Fruit fly (Drosophila melanogaster) whole organism, adult: ENCODE data around the gene REPTOR-BP.

Experiments used
- CG11617 ChIP-seq: fragments of 200-800 bp; sonication (Bioruptor generic); optimal IDR thresholded peaks from 2 replicates; lab custom pipeline; 2017; ENCODE audit warnings: mild to moderate bottlenecking, missing biosample characterization, missing genetic modification reagents, missing genetic modification characterization
- CG12768 ChIP-seq: fragments of 200-800 bp; sonication (Bioruptor generic); optimal IDR thresholded peaks from 2 replicates; lab custom pipeline; 2017; ENCODE audit warnings: missing biosample characterization, missing genetic modification characterization, mild to moderate bottlenecking, moderate library complexity, missing genetic modification reagents
- CG14711 ChIP-seq: fragments of 200-800 bp; sonication (Bioruptor generic); optimal IDR thresholded peaks from 2 replicates; lab custom pipeline; 2018; ENCODE audit warnings: missing biosample characterization, mild to moderate bottlenecking, missing genetic modification characterization, moderate library complexity
- CG1620 ChIP-seq: fragments of 200-800 bp; sonication (Bioruptor generic); optimal IDR thresholded peaks from 2 replicates; lab custom pipeline; 2016; ENCODE audit warnings: missing biosample characterization, missing genetic modification characterization
- CG33017 ChIP-seq: fragments of 200-800 bp; sonication (Bioruptor generic); optimal IDR thresholded peaks from 2 replicates; lab custom pipeline; 2018; ENCODE audit warnings: missing biosample characterization, mild to moderate bottlenecking, missing genetic modification characterization, moderate library complexity
- CG5204 ChIP-seq: fragments of 200-800 bp; sonication (Bioruptor generic); optimal IDR thresholded peaks from 2 replicates; lab custom pipeline; 2016; ENCODE audit warnings: missing biosample characterization, missing genetic modification characterization
- CG7045 ChIP-seq: fragments of 200-800 bp; sonication (Bioruptor generic); optimal IDR thresholded peaks from 2 replicates; lab custom pipeline; 2017; ENCODE audit warnings: missing biosample characterization, mild to moderate bottlenecking, missing genetic modification characterization
- CG7101 ChIP-seq: fragments of 200-800 bp; sonication (Bioruptor generic); optimal IDR thresholded peaks from 2 replicates; lab custom pipeline; 2018; ENCODE audit warnings: missing biosample characterization, mild to moderate bottlenecking, missing genetic modification characterization, moderate library complexity
- Clk ChIP-seq: fragments of 200-800 bp; sonication (Bioruptor generic); optimal IDR thresholded peaks from 2 replicates; lab custom pipeline; 2017; ENCODE audit warnings: missing biosample characterization, missing genetic modification characterization
- Crg-1 ChIP-seq: fragments of 200-800 bp; sonication (Bioruptor generic); optimal IDR thresholded peaks from 2 replicates; lab custom pipeline; 2016; ENCODE audit warnings: missing biosample characterization, missing genetic modification characterization
- Hr96 ChIP-seq: fragments of 200-800 bp; sonication (Bioruptor generic); optimal IDR thresholded peaks from 2 replicates; lab custom pipeline; 2016; ENCODE audit warnings: missing biosample characterization, missing genetic modification characterization
- Mnt ChIP-seq: fragments of 200-800 bp; sonication (Bioruptor generic); optimal IDR thresholded peaks from 2 replicates; lab custom pipeline; 2016; ENCODE audit warnings: missing biosample characterization, mild to moderate bottlenecking, missing genetic modification characterization
- bab1 ChIP-seq: fragments of 200-800 bp; sonication (Bioruptor generic); optimal IDR thresholded peaks from 3 replicates; lab custom pipeline; 2019; ENCODE audit warnings: missing biosample characterization, mild to moderate bottlenecking, missing genetic modification characterization, moderate library complexity
- cic ChIP-seq: fragments of 200-800 bp; sonication (Bioruptor generic); optimal IDR thresholded peaks from 2 replicates; lab custom pipeline; 2017; ENCODE audit warnings: missing biosample characterization, mild to moderate bottlenecking, missing genetic modification characterization, moderate library complexity
- cnc ChIP-seq, 2 experiments: fragments of >200 bp; optimal IDR thresholded peaks; 2 replicates each; lab custom pipeline; 2017
- kay ChIP-seq: fragments of 200-800 bp; sonication (Bioruptor generic); peaks from one replicate; lab custom pipeline; 2016; ENCODE audit warnings: missing biosample characterization, missing genetic modification characterization, borderline replicate concordance
- ovo ChIP-seq: fragments of 200-800 bp; sonication (Bioruptor generic); optimal IDR thresholded peaks from 2 replicates; lab custom pipeline; 2016; ENCODE audit warnings: missing biosample characterization, missing genetic modification characterization
- pad ChIP-seq: fragments of 200-800 bp; sonication (Bioruptor generic); optimal IDR thresholded peaks from 3 replicates; lab custom pipeline; 2017; ENCODE audit warnings: missing biosample characterization, missing genetic modification characterization, mild to moderate bottlenecking, moderate library complexity, missing genetic modification reagents
- tj ChIP-seq: fragments of 200-800 bp; sonication (Bioruptor generic); optimal IDR thresholded peaks from 3 replicates; lab custom pipeline; 2017; ENCODE audit warnings: missing biosample characterization, mild to moderate bottlenecking, missing genetic modification characterization, moderate library complexity
- toe ChIP-seq: fragments of 200-800 bp; sonication (Bioruptor generic); optimal IDR thresholded peaks from 2 replicates; lab custom pipeline; 2016; ENCODE audit warnings: missing biosample characterization, missing genetic modification characterization

REPTOR-BP gene

DNA sequence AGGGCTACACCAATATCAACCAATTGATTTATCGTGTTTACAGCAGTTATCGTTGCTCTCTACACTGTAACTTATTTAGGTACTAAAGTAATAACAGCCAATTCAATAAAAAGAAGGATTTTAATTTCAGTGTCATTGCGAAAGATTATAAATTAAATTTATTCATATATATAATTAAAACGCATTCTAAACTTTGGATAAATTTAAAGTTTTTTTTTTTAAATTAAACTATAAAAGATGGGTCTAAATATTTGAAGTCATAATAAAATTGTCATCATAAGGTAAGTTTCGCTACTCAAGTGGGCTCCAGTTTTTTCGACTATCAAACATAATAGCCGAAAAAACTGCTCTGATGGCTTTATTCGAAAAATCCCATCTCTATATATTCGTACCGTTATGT, 8.3 kb downstream of the REPTOR-BP start, which contains the start of gene trk:
Gene trk (minus strand): TSS at position 101 of the 400 bp plus-strand sequence.
- TF ChIP-seq CG14711 (no peak), CG1620 (GFP tag; lab: Kevin White, UChicago) (no peak), CG33017 (tag; lab: Kevin White, UChicago) (no peak), cic (GFP tag; lab: Kevin White, UChicago) (no peak), pad (GFP tag; lab: Kevin White, UChicago) (no peak), tj (no peak), kay (no peak)

DNA sequence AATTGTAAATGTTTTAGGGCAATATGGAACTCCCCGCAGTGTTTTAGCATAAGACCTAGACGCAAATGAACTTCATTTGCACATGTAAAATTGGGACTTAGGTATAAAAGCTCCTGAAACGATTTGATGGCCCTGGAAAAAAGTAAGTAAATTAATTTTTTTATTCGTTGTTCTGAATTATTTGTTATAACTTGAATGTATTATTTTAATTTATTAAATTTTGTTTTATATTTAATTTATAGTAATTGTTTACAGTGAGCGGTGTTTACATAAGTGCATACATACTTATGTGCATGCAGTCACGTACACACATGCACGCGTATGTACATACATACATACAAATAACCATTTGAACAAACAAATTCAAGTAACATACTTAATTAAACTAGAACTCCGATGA, 12.5 kb downstream of the REPTOR-BP start:
- peak; percentile 15 for TF ChIP-seq CG7101 (tag; lab: Kevin White, UChicago)
- TF ChIP-seq cic (GFP tag; lab: Kevin White, UChicago) = no peak
- TF ChIP-seq Clk = no peak
- peak; percentile 64 for TF ChIP-seq CG14711
- no peak for TF ChIP-seq toe (GFP tag; lab: Kevin White, UChicago)
- TF ChIP-seq kay = peak; percentile 45
- peak; percentile 29 for TF ChIP-seq CG12768 (GFP tag; lab: Kevin White, UChicago)
- peak; percentile 63 for TF ChIP-seq bab1 (GFP tag; lab: Kevin White, UChicago)
- peak; percentile 50 for TF ChIP-seq CG11617 (GFP tag; lab: Kevin White, UChicago)
- peak; percentile 68 for TF ChIP-seq CG7045 (GFP tag; lab: Kevin White, UChicago)
- peak; percentile 25 for TF ChIP-seq tj
- TF ChIP-seq pad (GFP tag; lab: Kevin White, UChicago) = no peak

DNA sequence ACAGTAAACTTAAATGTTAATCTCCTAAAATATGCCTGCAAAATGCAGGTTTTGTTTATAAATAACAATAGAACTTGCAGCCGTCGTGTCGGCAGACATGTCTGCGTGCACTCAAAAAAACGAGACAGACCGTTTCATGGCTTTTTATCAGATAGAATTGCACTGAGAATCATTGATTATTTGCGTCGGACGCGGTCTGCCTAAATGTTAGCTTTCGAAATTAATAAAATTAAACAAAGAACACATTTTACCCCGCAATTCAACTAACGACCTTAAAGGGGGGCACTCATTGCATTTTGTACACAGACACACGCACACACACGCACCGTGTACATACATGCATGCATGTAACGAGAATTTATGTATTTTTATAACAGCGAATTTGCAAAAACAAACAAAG, 12.9 kb downstream of the REPTOR-BP start:
- TF ChIP-seq Mnt (GFP tag; lab: Kevin White, UChicago) (peak; percentile 51), CG12768 (GFP tag; lab: Kevin White, UChicago) (peak; percentile 32), tj (peak; percentile 21), toe (GFP tag; lab: Kevin White, UChicago) (no peak), kay (peak; percentile 70), CG11617 (GFP tag; lab: Kevin White, UChicago) (peak; percentile 30)

DNA sequence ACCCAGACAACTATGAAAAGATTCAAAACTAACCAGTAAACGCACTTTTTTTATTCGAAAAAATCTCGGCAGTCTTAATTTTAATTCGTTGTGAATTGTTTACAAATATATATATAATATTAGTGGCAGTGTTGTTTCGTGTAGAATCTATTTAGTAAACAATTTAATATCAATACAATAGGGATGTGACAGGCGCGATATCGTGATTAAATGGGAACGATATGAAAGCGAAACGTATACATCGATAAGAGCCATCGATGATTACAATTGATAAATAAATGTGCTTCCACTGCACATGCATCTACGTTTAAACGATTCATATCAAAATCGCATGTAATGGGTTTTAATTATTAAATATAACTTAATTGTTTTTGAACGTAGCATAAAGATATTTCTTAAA, 13.4 kb downstream of the REPTOR-BP start:
- TF ChIP-seq kay = peak; percentile 71
- TF ChIP-seq CG1620 (GFP tag; lab: Kevin White, UChicago) = peak; percentile 41
- peak; percentile 34 for TF ChIP-seq bab1 (GFP tag; lab: Kevin White, UChicago)
- no peak for TF ChIP-seq CG5204 (GFP tag; lab: Kevin White, UChicago)
- peak; percentile 3 for TF ChIP-seq CG7101 (tag; lab: Kevin White, UChicago)

dm6 chr2L:10278658-10279057, 14.7 kb downstream of the REPTOR-BP start, which contains the start of gene Utx:
TSS of gene Utx (minus strand) at chr2L:10278811.
- TF ChIP-seq bab1 (GFP tag; lab: Kevin White, UChicago) (no peak), pad (GFP tag; lab: Kevin White, UChicago) (no peak), CG7045 (GFP tag; lab: Kevin White, UChicago) (no peak), Mnt (GFP tag; lab: Kevin White, UChicago) (peak; percentile 5), toe (GFP tag; lab: Kevin White, UChicago) (no peak), cnc (optimal IDR thresholded peaks at IDR 0.05; lab: Kevin White, UChicago) (no peak), CG5204 (GFP tag; lab: Kevin White, UChicago) (no peak), CG1620 (GFP tag; lab: Kevin White, UChicago) (peak; percentile 24), Crg-1 (GFP tag; lab: Kevin White, UChicago) (no peak), CG7101 (tag; lab: Kevin White, UChicago) (no peak), CG14711 (no peak)

- TF ChIP-seq CG5204 (GFP tag; lab: Kevin White, UChicago) = no peak
- no peak for TF ChIP-seq CG11617 (GFP tag; lab: Kevin White, UChicago)
- TF ChIP-seq Mnt (GFP tag; lab: Kevin White, UChicago) = no peak
- no peak for TF ChIP-seq kay
- no peak for TF ChIP-seq CG33017 (tag; lab: Kevin White, UChicago)
- TF ChIP-seq CG7101 (tag; lab: Kevin White, UChicago) = no peak
- TF ChIP-seq bab1 (GFP tag; lab: Kevin White, UChicago) = no peak
- TF ChIP-seq Crg-1 (GFP tag; lab: Kevin White, UChicago) = no peak
- TF ChIP-seq CG7045 (GFP tag; lab: Kevin White, UChicago) = no peak
- no peak for TF ChIP-seq Clk
- no peak for TF ChIP-seq toe (GFP tag; lab: Kevin White, UChicago)
- no peak for TF ChIP-seq tj
- TF ChIP-seq Hr96 (GFP tag; lab: Kevin White, UChicago) = no peak
- no peak for TF ChIP-seq ovo
- TF ChIP-seq CG14711 = no peak
These were observed 16.8 kb downstream of the REPTOR-BP start, which contains the start of gene CG34043 for dm6 chr2L:10280772-10281171. TSS of gene CG34043 (minus strand) at chr2L:10280872.

- TF ChIP-seq kay (peak; percentile 61), Hr96 (GFP tag; lab: Kevin White, UChicago) (no peak)
These were observed 27.4 kb downstream of the REPTOR-BP start for dm6 chr2L:10291276-10291675.
